Worm (Caenorhabditis elegans): Measurements from ENCODE around the gene Y54G11A.3.
A peak's percentile ranks its signal among the peaks of the same experiment; 100 is the strongest.

ce11 chrII:14250147-14250965 lies 26.1 kb upstream of the Y54G11A.3 start, which contains the start of gene hmg-1.1:
- TF ChIP-seq cog-1 (tag; optimal IDR thresholded peaks at IDR 0.05) (peak; percentile 72), T22C8.4 (GFP tag; IDR thresholded peaks at IDR 0.05) (no peak), med-1 (GFP tag; optimal IDR thresholded peaks at IDR 0.05; ENCODE audit: insufficient read depth) (no peak)
